Fruit fly (Drosophila melanogaster): ENCODE data around the gene CG10462.

The CG10462 gene

dm6 chr2L:19763773-19764580 is 28.2 kb upstream of the CG10462 start, which contains the start of gene fbp (continued):
- TF ChIP-seq Rx (GFP tag; IDR thresholded peaks at IDR 0.05) (no peak), sr (GFP tag; IDR thresholded peaks at IDR 0.05) (no peak), fd96Cb (tag; optimal IDR thresholded peaks at IDR 0.05) (peak; percentile 47), ro (GFP tag; IDR thresholded peaks at IDR 0.05) (no peak), Rfx (GFP tag; IDR thresholded peaks at IDR 0.05) (peak; percentile 71), pita (GFP tag; optimal IDR thresholded peaks at IDR 0.05) (no peak), pnt (GFP tag; optimal IDR thresholded peaks at IDR 0.05) (no peak), CG30020 (tag; optimal IDR thresholded peaks at IDR 0.05) (peak; percentile 19), CG6854 (GFP tag; optimal IDR thresholded peaks at IDR 0.05) (peak; percentile 2), Bdp1 (GFP tag; optimal IDR thresholded peaks at IDR 0.05) (no peak), CG4360 (GFP tag; IDR thresholded peaks at IDR 0.05) (peak; percentile 10; the same call in 1 of the 2 replicates), Mes4 (GFP tag; optimal IDR thresholded peaks at IDR 0.05) (no peak), CG10274 (GFP tag; optimal IDR thresholded peaks at IDR 0.05) (peak; percentile 23), CG3847 (GFP tag; IDR thresholded peaks at IDR 0.05) (0 out of 2 replicates have a peak, but pooled peaks have one; percentile 41), CG11504 (tag; optimal IDR thresholded peaks at IDR 0.05) (peak; percentile 82), corto (GFP tag; optimal IDR thresholded peaks at IDR 0.05) (no peak), Atf3 (GFP tag; optimal IDR thresholded peaks at IDR 0.05) (no peak), MTF-1 (GFP tag; optimal IDR thresholded peaks at IDR 0.05; ENCODE audit: borderline replicate concordance) (no peak), CG10267 (tag; optimal IDR thresholded peaks at IDR 0.05) (peak; percentile 66), C15 (GFP tag; IDR thresholded peaks at IDR 0.05) (no peak), CG18476 (GFP tag; optimal IDR thresholded peaks at IDR 0.05) (no peak), CG12391 (tag; optimal IDR thresholded peaks at IDR 0.05) (peak; percentile 80), CG13775 (GFP tag; optimal IDR thresholded peaks at IDR 0.05) (peak; percentile 76), lab (GFP tag; optimal IDR thresholded peaks at IDR 0.05) (peak; percentile 45), nmo (GFP tag; optimal IDR thresholded peaks at IDR 0.05) (peak; percentile 86), Kr (GFP tag; optimal IDR thresholded peaks at IDR 0.05) (no peak), CG2120 (GFP tag; optimal IDR thresholded peaks at IDR 0.05) (peak; percentile 68), kay (GFP tag; optimal IDR thresholded peaks at IDR 0.05) (no peak), twi (tag; optimal IDR thresholded peaks at IDR 0.05) (no peak), pfk (GFP tag; optimal IDR thresholded peaks at IDR 0.05) (no peak), esg (GFP tag; conservative IDR thresholded peaks at IDR 0.05) (no peak), slbo (GFP tag; IDR thresholded peaks at IDR 0.05) (peak; percentile 74), CG17912 (GFP tag; optimal IDR thresholded peaks at IDR 0.05) (peak; percentile 41), CG14965 (GFP tag; optimal IDR thresholded peaks at IDR 0.05; ENCODE audit: borderline replicate concordance) (no peak), ato (GFP tag; IDR thresholded peaks at IDR 0.05; ENCODE audit: partially characterized antibody) (no peak), Scr (GFP tag; IDR thresholded peaks at IDR 0.05; ENCODE audit: partially characterized antibody) (no peak), Doc3 (GFP tag; IDR thresholded peaks at IDR 0.05; ENCODE audit: partially characterized antibody) (no peak), MESR4 (GFP tag; optimal IDR thresholded peaks at IDR 0.05) (no peak), CG3995 (GFP tag; optimal IDR thresholded peaks at IDR 0.05) (no peak), CG1832 (GFP tag; optimal IDR thresholded peaks at IDR 0.05) (no peak), hb (GFP tag; IDR thresholded peaks at IDR 0.05; ENCODE audit: partially characterized antibody) (no peak), fd102C (GFP tag; optimal IDR thresholded peaks at IDR 0.05) (no peak), seq (GFP tag; IDR thresholded peaks at IDR 0.05) (no peak), emc (GFP tag; optimal IDR thresholded peaks at IDR 0.05) (no peak), otp (GFP tag; IDR thresholded peaks at IDR 0.05) (0 out of 3 replicates have a peak, but pooled peaks have one; percentile 43), CG6272 (GFP tag; IDR thresholded peaks at IDR 0.05) (no peak), fru (optimal IDR thresholded peaks at IDR 0.05) (no peak), Xbp1 (GFP tag; optimal IDR thresholded peaks at IDR 0.05) (peak; percentile 70), Meics (GFP tag; optimal IDR thresholded peaks at IDR 0.05) (peak; percentile 78)
